Worm (Caenorhabditis elegans): ENCODE results near the gene vhp-1.

Gene vhp-1

ce11 chrII:5353642-5354041 lies 30.6 kb downstream of the vhp-1 start (continued):
- TF ChIP-seq spr-3 (GFP tag; optimal IDR thresholded peaks at IDR 0.05) (peak; percentile 83), ceh-32 (tag; optimal IDR thresholded peaks at IDR 0.05; ENCODE audit: poor library complexity) (no peak), hif-1 (tag; optimal IDR thresholded peaks at IDR 0.05) (peak in 1 of 2 experiments; percentile 62), zip-11 (GFP tag; IDR thresholded peaks at IDR 0.05) (peak; percentile 76), zag-1 (tag; optimal IDR thresholded peaks at IDR 0.05) (no peak), spr-1 (tag; optimal IDR thresholded peaks at IDR 0.05) (peak; percentile 54), lsy-2 (tag; optimal IDR thresholded peaks at IDR 0.05) (peak in 1 of 2 experiments; percentile 37), ceh-44 (GFP tag; IDR thresholded peaks at IDR 0.05) (no peak), nhr-6 (tag; optimal IDR thresholded peaks at IDR 0.05) (no peak), saeg-2 (GFP tag; IDR thresholded peaks at IDR 0.05) (peak; percentile 75), madf-5 (GFP tag; IDR thresholded peaks at IDR 0.05) (peak; percentile 87 to 97), nhr-41 (GFP tag; IDR thresholded peaks at IDR 0.05) (peak; percentile 81), lin-38 (GFP tag; IDR thresholded peaks at IDR 0.05) (peak; percentile 81), fkh-10 (GFP tag; optimal IDR thresholded peaks at IDR 0.05) (no peak), dmd-8 (GFP tag; IDR thresholded peaks at IDR 0.05) (peak; percentile 97), daf-12 (tag; optimal IDR thresholded peaks at IDR 0.05) (no peak), lin-1 (GFP tag; IDR thresholded peaks at IDR 0.05) (peak; percentile 73; the same call in 1 of the 2 replicates), nhr-11 (tag; optimal IDR thresholded peaks at IDR 0.05) (no peak), ceh-62 (tag; optimal IDR thresholded peaks at IDR 0.05) (no peak), ZK546.5 (tag; optimal IDR thresholded peaks at IDR 0.05) (no peak), T26A8.4 (GFP tag; IDR thresholded peaks at IDR 0.05) (peak; percentile 89), mep-1 (tag; optimal IDR thresholded peaks at IDR 0.05) (no peak), nhr-25 (tag; optimal IDR thresholded peaks at IDR 0.05; ENCODE audit: borderline replicate concordance, insufficient read depth) (no peak), egl-43 (GFP tag; IDR thresholded peaks at IDR 0.05) (peak; percentile 86), ztf-11 (tag; optimal IDR thresholded peaks at IDR 0.05) (no peak), skn-1 (tag; optimal IDR thresholded peaks at IDR 0.05) (no peak), ceh-82 (tag; optimal IDR thresholded peaks at IDR 0.05) (no peak), Y48G9A.11 (GFP tag; IDR thresholded peaks at IDR 0.05) (peak; percentile 60; the same call in 1 of the 2 replicates), pha-4 (GFP tag; IDR thresholded peaks at IDR 0.05) (peak; percentile 88), pha-4 (tag; optimal IDR thresholded peaks at IDR 0.05) (no peak), unc-130 (GFP tag; optimal IDR thresholded peaks at IDR 0.05) (peak; percentile 33), daf-16 (GFP tag; optimal IDR thresholded peaks at IDR 0.05) (peak; percentile 36 to 80), daf-16 (tag; optimal IDR thresholded peaks at IDR 0.05) (peak; percentile 18), duxl-1 (tag; optimal IDR thresholded peaks at IDR 0.05; ENCODE audit: poor library complexity) (peak; percentile 61), nhr-28 (tag; optimal IDR thresholded peaks at IDR 0.05) (no peak), ztf-7 (tag; optimal IDR thresholded peaks at IDR 0.05) (peak; percentile 9)

- TF ChIP-seq spr-3 (GFP tag; optimal IDR thresholded peaks at IDR 0.05) (no peak), jun-1 (tag; optimal IDR thresholded peaks at IDR 0.05) (no peak), dmd-9 (GFP tag; IDR thresholded peaks at IDR 0.05) (no peak), Y48G9A.11 (GFP tag; IDR thresholded peaks at IDR 0.05) (no peak), vab-7 (GFP tag; IDR thresholded peaks at IDR 0.05) (no peak), nhr-11 (tag; optimal IDR thresholded peaks at IDR 0.05) (no peak), attf-4 (tag; optimal IDR thresholded peaks at IDR 0.05) (no peak), hlh-30 (tag; optimal IDR thresholded peaks at IDR 0.05; ENCODE audit: insufficient read depth) (no peak), daf-19 (GFP tag; conservative IDR thresholded peaks at IDR 0.05) (no peak)
Measured at ce11 chrII:5355384-5355783, 32.3 kb downstream of the vhp-1 start, which contains the start of gene srg-69. Gene srg-69, plus strand, starts transcription at chrII:5355684.
